Fruit fly (Drosophila melanogaster) S2 (cell line): ENCODE data around the gene CG8915.

Experiments
- CG8478 ChIP-seq: fragments of >200 bp; optimal IDR thresholded peaks from 2 replicates; lab custom pipeline; 2018
- CTCF ChIP-seq, 2 experiments: fragments of >200 bp; optimal IDR thresholded peaks; 2 replicates each; lab custom pipeline; 2018

CG8915 gene

dm6 chrX:17215004-17215403 is 29.8 kb downstream of the CG8915 start, which contains the start of gene CG5162:
TSS of gene CG5162 (plus strand) at chrX:17215304.
- TF ChIP-seq CG8478 (no peak), CTCF (optimal IDR thresholded peaks at IDR 0.05; lab: Kevin White, UChicago) (no peak)

dm6 chrX:17212007-17212406 is 32.8 kb downstream of the CG8915 start, which contains the start of gene CG18258:
TSS of gene CG18258 (plus strand) at chrX:17212307.
- TF ChIP-seq CTCF (optimal IDR thresholded peaks at IDR 0.05; lab: Kevin White, UChicago) (no peak), CG8478 (no peak)

- TF ChIP-seq CG8478 (no peak), CTCF (optimal IDR thresholded peaks at IDR 0.05; lab: Kevin White, UChicago) (no peak)
These were observed 34.9 kb downstream of the CG8915 start, which contains the start of gene CG12995 for dm6 chrX:17209897-17210296. TSS of gene CG12995 (minus strand) at chrX:17209997.

- TF ChIP-seq CTCF (optimal IDR thresholded peaks at IDR 0.05; lab: Kevin White, UChicago) = no peak
- no peak for TF ChIP-seq CG8478
These were observed 36.8 kb downstream of the CG8915 start, which contains the start of gene CG32563 for dm6 chrX:17207865-17208486. TSS of gene CG32563 (plus strand) at chrX:17208436.

- TF ChIP-seq CTCF (optimal IDR thresholded peaks at IDR 0.05; lab: Kevin White, UChicago) (no peak), CG8478 (no peak)
These were observed 38.8 kb downstream of the CG8915 start, which contains the start of gene CG32564 for dm6 chrX:17206046-17206445. TSS of gene CG32564 (plus strand) at chrX:17206407.

dm6 chrX:17205028-17205427 is 39.8 kb downstream of the CG8915 start:
- TF ChIP-seq CTCF (optimal IDR thresholded peaks at IDR 0.05; lab: Kevin White, UChicago) (no peak), CG8478 (no peak)

- no peak for TF ChIP-seq CTCF (optimal IDR thresholded peaks at IDR 0.05; lab: Kevin White, UChicago)
- TF ChIP-seq CG8478 = no peak
These were observed 42.2 kb downstream of the CG8915 start, which contains the start of the genes TTLL1A and CG5070 for dm6 chrX:17202498-17203162. TSS of gene TTLL1A (minus strand) at chrX:17202598. TSS of gene CG5070 (plus strand) at chrX:17203112.
